Worm (Caenorhabditis elegans): ENCODE measurements around the gene dnj-7.
A peak's percentile ranks its signal among the peaks of the same experiment; 100 is the strongest.

dnj-7 gene

ce11 chrX:7244756-7245155, 50.4 kb downstream of the dnj-7 start:
- TF ChIP-seq lim-6 (tag; optimal IDR thresholded peaks at IDR 0.05): no peak
- TF ChIP-seq ceh-19 (GFP tag; optimal IDR thresholded peaks at IDR 0.05): no peak
- TF ChIP-seq elt-2 (tag; optimal IDR thresholded peaks at IDR 0.05): peak; percentile 60
- no peak for TF ChIP-seq Y22D7AL.16 (tag; optimal IDR thresholded peaks at IDR 0.05)

Data from whole organism, late embryonic.